Worm (Caenorhabditis elegans) whole organism, L4 larva: ENCODE measurements around the gene gana-1.

Source experiments
- F26F4.8 ChIP-seq: fragments of 200-800 bp; sonication (Bioruptor generic); conservative IDR thresholded peaks from 2 replicates; pipeline ENCODE4 v1.3.6; 2022; ENCODE audit warnings: missing genetic modification characterization, missing compliant biosample characterization
- T20F7.1 ChIP-seq: fragments of 200-800 bp; sonication (Bioruptor generic); optimal IDR thresholded peaks from 2 replicates; lab custom pipeline; 2018; ENCODE audit warnings: mild to moderate bottlenecking, missing genetic modification characterization, missing compliant biosample characterization
- Y105C5A.15 ChIP-seq: fragments of 200-800 bp; sonication (Bioruptor generic); IDR thresholded peaks from 2 replicates; pipeline ENCODE4 v1.3.6; 2022; ENCODE audit warnings: missing genetic modification characterization, missing compliant biosample characterization
- Y5F2A.4 ChIP-seq: fragments of 200-800 bp; sonication (Bioruptor generic); optimal IDR thresholded peaks from 2 replicates; lab custom pipeline; 2018; ENCODE audit warnings: mild to moderate bottlenecking, missing genetic modification characterization, missing compliant biosample characterization
- aha-1 ChIP-seq: fragments of 150-350 bp; peaks from one replicate; lab custom pipeline; 2014; ENCODE audit warnings: missing biosample characterization, missing genetic modification characterization
- aly-2 ChIP-seq: sonication (generic microtip); optimal IDR thresholded peaks from 2 replicates; lab custom pipeline; 2018; ENCODE audit warnings: missing biosample characterization, missing genetic modification characterization
- arid-1 ChIP-seq: fragments of 200-800 bp; sonication (Bioruptor generic); conservative IDR thresholded peaks from 2 replicates; pipeline ENCODE4 v1.3.6; 2022; ENCODE audit warnings: missing genetic modification reagents, missing genetic modification characterization, missing compliant biosample characterization
- ceh-20 ChIP-seq: fragments of 200-800 bp; sonication (Bioruptor generic); IDR thresholded peaks from 2 replicates; pipeline ENCODE4 v1.3.6; 2022; ENCODE audit warnings: missing genetic modification reagents, missing genetic modification characterization, missing compliant biosample characterization
- cey-2 ChIP-seq: sonication (generic microtip); optimal IDR thresholded peaks from 3 replicates; lab custom pipeline; 2017; ENCODE audit warnings: missing genetic modification characterization, mild to moderate bottlenecking, missing compliant biosample characterization, antibody characterized with exemption, borderline replicate concordance; ENCODE audit not compliant: insufficient read depth
- ctbp-1 ChIP-seq: fragments of 200-800 bp; sonication (Bioruptor generic); IDR thresholded peaks from 2 replicates; pipeline ENCODE4 v1.3.6; 2022; ENCODE audit warnings: missing genetic modification reagents, missing genetic modification characterization, missing compliant biosample characterization
- daf-16 ChIP-seq, 3 experiments: sonication (generic microtip); optimal IDR thresholded peaks; 2 replicates each; lab custom pipeline; 2016 to 2017; ENCODE audit warnings: missing genetic modification characterization in 3 of 3, missing genetic modification reagents in 3 of 3, mild to moderate bottlenecking in 2 of 3, missing compliant biosample characterization in 2 of 3, missing biosample characterization in 1 of 3, moderate library complexity in 1 of 3
- daf-8 ChIP-seq: fragments of 200-800 bp; sonication (Bioruptor generic); IDR thresholded peaks from 2 replicates; pipeline ENCODE4 v1.3.6; 2022; ENCODE audit warnings: missing genetic modification characterization, missing compliant biosample characterization
- dpl-1 ChIP-seq: fragments of 150-350 bp; optimal IDR thresholded peaks from 2 replicates; lab custom pipeline; 2014; ENCODE audit warnings: missing biosample characterization, missing genetic modification reagents, missing genetic modification characterization
- dve-1 ChIP-seq: sonication (generic microtip); optimal IDR thresholded peaks from 2 replicates; lab custom pipeline; 2017; ENCODE audit warnings: antibody characterized with exemption, mild to moderate bottlenecking, missing genetic modification characterization, missing compliant biosample characterization; ENCODE audit not compliant: insufficient read depth
- egl-43 ChIP-seq: fragments of 200-800 bp; sonication (Bioruptor generic); IDR thresholded peaks from 2 replicates; pipeline ENCODE4 v1.3.6; 2022; ENCODE audit warnings: missing genetic modification reagents, missing genetic modification characterization, missing compliant biosample characterization
- hif-1 ChIP-seq, 2 experiments: sonication (generic microtip); optimal IDR thresholded peaks; 2 replicates each; lab custom pipeline; 2016 to 2017; ENCODE audit warnings: missing compliant biosample characterization in 2 of 2, missing genetic modification characterization in 2 of 2, missing genetic modification reagents in 2 of 2, missing genotype in 2 of 2, mild to moderate bottlenecking in 1 of 2
- hlh-11 ChIP-seq: fragments of 200-800 bp; sonication (Bioruptor generic); optimal IDR thresholded peaks from 2 replicates; lab custom pipeline; 2018; ENCODE audit warnings: mild to moderate bottlenecking, missing genetic modification characterization, missing compliant biosample characterization
- hmg-1.1 ChIP-seq: fragments of 200-800 bp; sonication (Bioruptor generic); IDR thresholded peaks from 2 replicates; pipeline ENCODE4 v1.3.6; 2022; ENCODE audit warnings: missing genetic modification reagents, missing genetic modification characterization, missing compliant biosample characterization
- lin-1 ChIP-seq: fragments of 200-800 bp; sonication (Bioruptor generic); IDR thresholded peaks from 2 replicates; pipeline ENCODE4 v1.3.6; 2022; ENCODE audit warnings: missing genetic modification reagents, missing genetic modification characterization, missing compliant biosample characterization
- lin-13 ChIP-seq: fragments of 150-350 bp; optimal IDR thresholded peaks from 2 replicates; lab custom pipeline; 2014; ENCODE audit warnings: missing biosample characterization, missing genetic modification reagents, missing genetic modification characterization
- lin-15B ChIP-seq: fragments of 150-350 bp; sonication (generic microtip); optimal IDR thresholded peaks from 3 replicates; lab custom pipeline; 2014; ENCODE audit warnings: missing biosample characterization, missing genetic modification characterization
- lin-38 ChIP-seq: fragments of 200-800 bp; sonication (Bioruptor generic); IDR thresholded peaks from 2 replicates; pipeline ENCODE4 v1.3.6; 2022; ENCODE audit warnings: missing genetic modification reagents, missing genetic modification characterization, missing compliant biosample characterization
- lin-39 ChIP-seq: fragments of 150-350 bp; optimal IDR thresholded peaks from 2 replicates; lab custom pipeline; 2014; ENCODE audit warnings: missing biosample characterization, missing genetic modification reagents, missing genetic modification characterization
- madf-5 ChIP-seq, 2 experiments: fragments of 200-800 bp; sonication (Bioruptor generic); IDR thresholded peaks; 2 replicates each; pipeline ENCODE4 v1.3.6; 2022; ENCODE audit warnings: missing compliant biosample characterization in 2 of 2, missing genetic modification characterization in 2 of 2
- mdl-1 ChIP-seq, 2 experiments: fragments of 150-350 bp in 1 of 2; sonication (generic microtip) in 1 of 2; optimal IDR thresholded peaks; 2 replicates each; lab custom pipeline; 2014 to 2017; ENCODE audit warnings: missing biosample characterization in 2 of 2, missing genetic modification characterization in 2 of 2
- mdt-29 ChIP-seq: fragments of 200-800 bp; sonication (Bioruptor generic); IDR thresholded peaks from 2 replicates; pipeline ENCODE4 v1.3.6; 2022; ENCODE audit warnings: missing genetic modification reagents, missing genetic modification characterization, missing compliant biosample characterization
- mes-2 ChIP-seq: sonication (generic microtip); optimal IDR thresholded peaks from 2 replicates; lab custom pipeline; 2016; ENCODE audit warnings: missing genotype, mild to moderate bottlenecking, missing genetic modification characterization, missing compliant biosample characterization; ENCODE audit not compliant: poor library complexity, severe bottlenecking
- nhr-11 ChIP-seq: fragments of 150-350 bp; optimal IDR thresholded peaks from 2 replicates; lab custom pipeline; 2014; ENCODE audit warnings: missing biosample characterization, missing genetic modification characterization
- nhr-25 ChIP-seq: sonication (generic microtip); optimal IDR thresholded peaks from 2 replicates; lab custom pipeline; 2017; ENCODE audit warnings: missing genetic modification characterization, mild to moderate bottlenecking, missing compliant biosample characterization, antibody characterized with exemption, moderate library complexity, borderline replicate concordance; ENCODE audit not compliant: insufficient read depth
- nhr-28 ChIP-seq: fragments of 150-350 bp; optimal IDR thresholded peaks from 2 replicates; lab custom pipeline; 2014; ENCODE audit warnings: missing biosample characterization, missing genetic modification characterization
- nhr-48 ChIP-seq: sonication (generic microtip); optimal IDR thresholded peaks from 2 replicates; lab custom pipeline; 2016; ENCODE audit warnings: mild to moderate bottlenecking, missing genetic modification characterization, missing compliant biosample characterization
- nhr-6 ChIP-seq: fragments of 150-350 bp; optimal IDR thresholded peaks from 2 replicates; lab custom pipeline; 2014; ENCODE audit warnings: missing biosample characterization, missing genetic modification characterization
- nhr-77 ChIP-seq: fragments of 150-350 bp; optimal IDR thresholded peaks from 2 replicates; lab custom pipeline; 2014; ENCODE audit warnings: missing biosample characterization, missing genetic modification characterization
- pha-4 ChIP-seq, 2 experiments: fragments of 150-350 bp in 1 of 2; fragments of 200-800 bp in 1 of 2; sonication (Bioruptor generic) in 1 of 2; IDR thresholded peaks in 1 of 2; optimal IDR thresholded peaks in 1 of 2; 2 replicates each; pipeline versions ENCODE4 v1.3.6 to Lab custom; 2014 to 2022; ENCODE audit warnings: missing genetic modification characterization in 2 of 2, missing genetic modification reagents in 2 of 2, missing biosample characterization in 1 of 2, missing compliant biosample characterization in 1 of 2
- rbr-2 ChIP-seq: sonication (generic microtip); optimal IDR thresholded peaks from 2 replicates; lab custom pipeline; 2016; ENCODE audit warnings: missing genotype, missing genetic modification characterization, missing compliant biosample characterization
- set-16 ChIP-seq: fragments of 200-800 bp; sonication (Bioruptor generic); IDR thresholded peaks from 2 replicates; pipeline ENCODE4 v1.3.6; 2022; ENCODE audit warnings: missing genetic modification reagents, missing genetic modification characterization, missing compliant biosample characterization
- skn-1 ChIP-seq: fragments of 150-350 bp; optimal IDR thresholded peaks from 2 replicates; lab custom pipeline; 2014; ENCODE audit warnings: missing biosample characterization, missing genetic modification characterization
- spr-3 ChIP-seq: fragments of 200-800 bp; sonication (Bioruptor generic); optimal IDR thresholded peaks from 2 replicates; lab custom pipeline; 2018; ENCODE audit warnings: mild to moderate bottlenecking, missing genetic modification characterization, missing compliant biosample characterization
- tag-97 ChIP-seq: fragments of 200-800 bp; sonication (Bioruptor generic); IDR thresholded peaks from 2 replicates; pipeline ENCODE4 v1.3.6; 2022; ENCODE audit warnings: missing genetic modification characterization, missing compliant biosample characterization
- vab-7 ChIP-seq: fragments of 200-800 bp; sonication (Bioruptor generic); IDR thresholded peaks from 2 replicates; pipeline ENCODE4 v1.3.6; 2022; ENCODE audit warnings: missing genetic modification reagents, missing genetic modification characterization, missing compliant biosample characterization
- zag-1 ChIP-seq: fragments of 150-350 bp; optimal IDR thresholded peaks from 2 replicates; lab custom pipeline; 2014; ENCODE audit warnings: missing biosample characterization, missing genetic modification characterization
- zfp-2 ChIP-seq: sonication (generic microtip); optimal IDR thresholded peaks from 2 replicates; lab custom pipeline; 2016; ENCODE audit warnings: mild to moderate bottlenecking, missing genetic modification characterization, missing compliant biosample characterization

The gana-1 gene

DNA sequence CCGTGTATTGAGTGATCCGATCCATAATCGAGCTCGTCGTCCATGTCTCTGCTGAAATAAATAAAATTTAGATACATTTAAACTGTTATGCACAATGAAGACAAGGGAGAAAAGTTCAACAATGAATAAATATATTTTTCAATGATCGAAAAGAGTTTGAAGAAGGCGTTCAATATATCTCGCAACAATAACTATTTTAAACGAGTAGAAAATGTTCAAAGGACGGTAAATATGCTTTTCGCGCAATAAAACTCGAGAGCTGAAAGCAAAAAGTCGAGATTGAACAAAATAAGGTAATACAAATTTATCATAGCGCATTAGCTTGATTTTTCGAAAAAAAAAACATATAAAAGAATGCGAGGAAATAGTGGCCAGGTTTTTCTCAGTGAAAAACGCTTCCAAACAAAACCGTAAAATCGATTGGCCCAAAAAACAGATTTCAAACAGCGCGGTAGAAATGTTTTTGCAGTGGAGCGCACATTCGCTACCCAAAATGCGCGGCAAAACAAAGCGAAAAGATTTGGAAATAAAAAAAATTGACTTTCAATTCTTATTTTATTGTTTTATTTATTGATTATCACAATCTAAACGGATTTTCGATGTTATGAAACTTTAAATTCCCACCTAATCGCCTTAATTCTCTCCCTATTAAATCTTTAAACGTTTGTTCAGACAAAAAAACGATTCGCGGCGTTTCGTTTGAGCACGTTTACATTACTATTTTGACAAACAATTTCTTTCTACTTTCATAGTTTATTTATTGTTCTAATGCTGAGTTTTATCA, 46.0 kb upstream of the gana-1 start, which contains the start of the genes kup-1 and F10C2.4:
TSS of gene kup-1 (minus strand) at position 51 of the 784 bp plus-strand sequence.
TSS of gene F10C2.4 (plus strand) at position 734 of the 784 bp plus-strand sequence.
- TF ChIP-seq mdl-1 (tag; optimal IDR thresholded peaks at IDR 0.05; lab: Kevin White, UChicago): no peak
- TF ChIP-seq nhr-77 (tag; lab: Kevin White, UChicago): no peak
- TF ChIP-seq lin-38 (GFP tag; lab: Robert Waterston, UW): peak; percentile 88
- TF ChIP-seq hlh-11 (tag; lab: Kevin White, UChicago): no peak
- peak; percentile 78 for TF ChIP-seq aha-1 (tag; lab: Kevin White, UChicago)
- TF ChIP-seq zag-1: no peak
- no peak for TF ChIP-seq lin-13 (GFP tag; lab: Kevin White, UChicago)
- no peak for TF ChIP-seq spr-3 (GFP tag; lab: Kevin White, UChicago)
- TF ChIP-seq daf-16 (GFP tag; optimal IDR thresholded peaks at IDR 0.05; lab: Kevin White, UChicago): no peak
- peak; percentile 17 for TF ChIP-seq daf-16 (tag; optimal IDR thresholded peaks at IDR 0.05; lab: Kevin White, UChicago)
- TF ChIP-seq zfp-2: no peak
- TF ChIP-seq hmg-1.1 (GFP tag; lab: Robert Waterston, UW): no peak
- no peak for TF ChIP-seq lin-15B (tag; lab: Kevin White, UChicago)
- TF ChIP-seq cey-2 (tag; lab: Kevin White, UChicago): no peak
- TF ChIP-seq skn-1 (tag; lab: Kevin White, UChicago): no peak
- no peak for TF ChIP-seq Y105C5A.15 (GFP tag; lab: Robert Waterston, UW)
- peak; percentile 60 for TF ChIP-seq T20F7.1 (GFP tag; lab: Kevin White, UChicago)
- TF ChIP-seq F26F4.8 (GFP tag; lab: Robert Waterston, UW): no peak
- TF ChIP-seq nhr-28 (tag; lab: Kevin White, UChicago): peak; percentile 23
- TF ChIP-seq arid-1: no peak
- TF ChIP-seq vab-7: no peak
- no peak for TF ChIP-seq nhr-48 (tag; lab: Kevin White, UChicago)
- TF ChIP-seq lin-1 (GFP tag; lab: Robert Waterston, UW): no peak
- no peak for TF ChIP-seq ctbp-1 (GFP tag; lab: Robert Waterston, UW)
- peak; percentile 88 for TF ChIP-seq nhr-6
- TF ChIP-seq mdt-29 (GFP tag; lab: Robert Waterston, UW): no peak
- TF ChIP-seq aly-2 (tag; lab: Kevin White, UChicago): no peak
- TF ChIP-seq dpl-1 (GFP tag; lab: Kevin White, UChicago): peak; percentile 91
- TF ChIP-seq lin-39 (tag; lab: Kevin White, UChicago): no peak
- no peak for TF ChIP-seq set-16 (GFP tag; lab: Robert Waterston, UW)
- no peak for TF ChIP-seq madf-5 (GFP tag; IDR thresholded peaks at IDR 0.05; lab: Robert Waterston, UW)
- TF ChIP-seq egl-43 (GFP tag; lab: Robert Waterston, UW): no peak
- TF ChIP-seq rbr-2 (tag; lab: Kevin White, UChicago): peak; percentile 28
- no peak for TF ChIP-seq dve-1 (tag; lab: Kevin White, UChicago)
- TF ChIP-seq Y5F2A.4 (GFP tag; lab: Kevin White, UChicago): no peak
- TF ChIP-seq tag-97 (GFP tag; lab: Robert Waterston, UW): no peak
- TF ChIP-seq daf-8 (GFP tag; lab: Robert Waterston, UW): no peak
- TF ChIP-seq mes-2 (tag; lab: Kevin White, UChicago): peak; percentile 51
- TF ChIP-seq hif-1 (tag; optimal IDR thresholded peaks at IDR 0.05; lab: Kevin White, UChicago): no peak
- peak; percentile 16 for TF ChIP-seq nhr-11
- TF ChIP-seq pha-4 (GFP tag; IDR thresholded peaks at IDR 0.05; lab: Robert Waterston, UW): no peak
- TF ChIP-seq pha-4 (tag; optimal IDR thresholded peaks at IDR 0.05; lab: Kevin White, UChicago): no peak
- TF ChIP-seq ceh-20 (GFP tag; lab: Robert Waterston, UW): no peak
- TF ChIP-seq nhr-25 (tag; lab: Kevin White, UChicago): no peak
